3 worm cellular contexts compared by ENCODE assay signal in the genomic region with DNA sequence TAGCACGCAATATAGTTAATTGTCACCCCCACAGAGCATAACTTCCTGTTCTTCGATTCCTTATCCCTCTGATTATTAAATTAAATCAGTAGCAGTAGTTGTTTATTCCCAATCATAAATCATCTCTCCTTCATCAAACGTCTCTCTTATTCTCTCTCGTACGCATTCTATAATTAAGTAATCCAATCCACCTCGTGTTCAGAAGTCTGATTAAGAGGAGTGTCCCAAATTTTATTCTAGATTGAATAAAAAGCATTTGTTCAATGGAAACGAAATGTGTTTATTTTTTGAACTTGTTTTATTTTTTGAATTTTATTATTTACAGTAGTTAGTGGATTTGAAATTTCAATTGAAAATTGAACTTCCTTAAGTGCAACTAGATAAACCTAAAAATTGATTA.
TF ChIP-seq lines count a peak whose summit lies in the region.

No protein-coding gene starts in this region.

TF ChIP-seq in whole organism, L1 larva, 84 proteins besides CTCF, POLR2A, EP300 and RAD21:
- TF ChIP-seq nhr-28 (tag; optimal IDR thresholded peaks at IDR 0.05; lab: Kevin White, UChicago): no peak
- TF ChIP-seq lin-39 (tag; optimal IDR thresholded peaks at IDR 0.05; lab: Kevin White, UChicago): no peak
- no peak for TF ChIP-seq lir-3 (tag; optimal IDR thresholded peaks at IDR 0.05; lab: Kevin White, UChicago; ENCODE audit: poor library complexity)
- TF ChIP-seq xbp-1 (tag; optimal IDR thresholded peaks at IDR 0.05; lab: Kevin White, UChicago): no peak
- no peak for TF ChIP-seq ztf-4 (tag; optimal IDR thresholded peaks at IDR 0.05; lab: Kevin White, UChicago)
- TF ChIP-seq snu-23 (GFP tag; optimal IDR thresholded peaks at IDR 0.05; lab: Kevin White, UChicago): no peak
- no peak for TF ChIP-seq unc-62 (GFP tag; optimal IDR thresholded peaks at IDR 0.05; lab: Kevin White, UChicago)
- TF ChIP-seq ceh-8 (GFP tag; optimal IDR thresholded peaks at IDR 0.05; lab: Kevin White, UChicago): peak; percentile 75
- no peak for TF ChIP-seq dpl-1 (GFP tag; optimal IDR thresholded peaks at IDR 0.05; lab: Kevin White, UChicago)
- TF ChIP-seq hlh-4 (tag; optimal IDR thresholded peaks at IDR 0.05; lab: Kevin White, UChicago): no peak
- no peak for TF ChIP-seq blmp-1 (tag; optimal IDR thresholded peaks at IDR 0.05; lab: Kevin White, UChicago)
- TF ChIP-seq isw-1 (GFP tag; IDR thresholded peaks at IDR 0.05; lab: Robert Waterston, UW): no peak
- peak; percentile 0 for TF ChIP-seq nhr-47 (tag; optimal IDR thresholded peaks at IDR 0.05; lab: Kevin White, UChicago)
- no peak for TF ChIP-seq elt-3 (tag; optimal IDR thresholded peaks at IDR 0.05; lab: Kevin White, UChicago)
- TF ChIP-seq nhr-71 (tag; optimal IDR thresholded peaks at IDR 0.05; lab: Kevin White, UChicago): peak; percentile 9
- no peak for TF ChIP-seq ets-5 (GFP tag; IDR thresholded peaks at IDR 0.05; lab: Robert Waterston, UW)
- TF ChIP-seq efl-3 (GFP tag; optimal IDR thresholded peaks at IDR 0.05; lab: Kevin White, UChicago): no peak
- TF ChIP-seq alr-1 (tag; optimal IDR thresholded peaks at IDR 0.05; lab: Kevin White, UChicago; ENCODE audit: borderline replicate concordance): no peak
- no peak for TF ChIP-seq lin-13 (GFP tag; optimal IDR thresholded peaks at IDR 0.05; lab: Kevin White, UChicago)
- TF ChIP-seq fkh-8 (tag; optimal IDR thresholded peaks at IDR 0.05; lab: Kevin White, UChicago): peak; percentile 23
TF ChIP-seq in whole organism, L1 larva: peak in this region for 4.

TF ChIP-seq in whole organism, late embryonic, 69 proteins besides CTCF, POLR2A, EP300 and RAD21:
- no peak for TF ChIP-seq che-1 (tag; optimal IDR thresholded peaks at IDR 0.05; lab: Kevin White, UChicago)
- no peak for TF ChIP-seq pqm-1 (tag; optimal IDR thresholded peaks at IDR 0.05; lab: Kevin White, UChicago)
- TF ChIP-seq unc-42 (tag; optimal IDR thresholded peaks at IDR 0.05; lab: Kevin White, UChicago): peak; percentile 53
- no peak for TF ChIP-seq zip-5 (tag; optimal IDR thresholded peaks at IDR 0.05; lab: Kevin White, UChicago)
- no peak for TF ChIP-seq unc-55 (GFP tag; optimal IDR thresholded peaks at IDR 0.05; lab: Kevin White, UChicago)
- TF ChIP-seq tbx-7 (tag; optimal IDR thresholded peaks at IDR 0.05; lab: Kevin White, UChicago): no peak
TF ChIP-seq in whole organism, late embryonic: peak in this region for 1.

TF ChIP-seq in whole organism, mixed stage, embryonic, 35 proteins besides CTCF, POLR2A, EP300 and RAD21:
- no peak for TF ChIP-seq nhr-76 (tag; optimal IDR thresholded peaks at IDR 0.05; lab: Kevin White, UChicago)
- TF ChIP-seq ces-1 (GFP tag; optimal IDR thresholded peaks at IDR 0.05; lab: Kevin White, UChicago): peak; percentile 65
